Worm (Caenorhabditis elegans) whole organism, late embryonic: ENCODE results near the gene unc-71.

Source experiments
- ceh-34 ChIP-seq: sonication (generic microtip); optimal IDR thresholded peaks from 2 replicates; lab custom pipeline; 2016; ENCODE audit warnings: mild to moderate bottlenecking, missing genetic modification characterization, missing compliant biosample characterization
- fkh-10 ChIP-seq: fragments of 150-350 bp; optimal IDR thresholded peaks from 2 replicates; lab custom pipeline; 2014; ENCODE audit warnings: missing biosample characterization, missing genetic modification reagents, missing genetic modification characterization
- pqm-1 ChIP-seq: sonication (generic microtip); optimal IDR thresholded peaks from 2 replicates; lab custom pipeline; 2016; ENCODE audit warnings: missing genetic modification characterization, missing compliant biosample characterization
- unc-86 ChIP-seq: sonication (generic microtip); optimal IDR thresholded peaks from 2 replicates; lab custom pipeline; 2016; ENCODE audit warnings: missing genetic modification characterization, missing compliant biosample characterization
- ztf-16 ChIP-seq: sonication (generic microtip); optimal IDR thresholded peaks from 2 replicates; lab custom pipeline; 2017; ENCODE audit warnings: missing genetic modification characterization, missing compliant biosample characterization

DNA sequence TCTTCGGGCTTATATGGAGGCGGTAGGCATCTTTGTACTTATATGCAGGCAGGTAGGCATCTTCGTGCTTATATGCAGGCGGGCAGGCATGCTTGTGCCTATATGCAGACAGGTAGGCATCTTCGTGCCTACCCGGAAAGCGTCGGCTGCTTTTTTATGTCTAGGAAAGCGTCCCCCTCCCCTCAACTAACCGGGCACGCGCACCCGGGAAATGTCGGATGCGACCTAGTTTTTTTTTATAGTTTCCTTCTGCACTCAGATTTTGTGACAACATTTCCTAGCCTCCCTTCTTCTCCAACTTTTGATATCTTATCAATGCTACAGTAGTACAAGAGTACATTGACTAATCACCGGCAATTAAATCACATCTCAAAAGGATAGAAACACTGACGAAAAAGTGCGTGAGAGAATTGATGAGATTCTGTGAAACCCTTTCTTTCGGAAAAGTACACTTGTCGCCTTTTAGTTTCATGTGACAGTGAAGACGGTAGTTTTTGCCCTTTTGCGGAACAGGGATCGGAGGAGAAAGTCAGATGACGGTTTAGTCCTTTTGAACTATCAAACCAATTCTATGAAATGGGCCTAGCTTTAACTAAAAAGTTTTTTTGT, 42.5 kb downstream of the unc-71 start:
- TF ChIP-seq unc-86 (no peak), ceh-34 (tag; lab: Kevin White, UChicago) (no peak), fkh-10 (GFP tag; lab: Kevin White, UChicago) (no peak), pqm-1 (tag; lab: Kevin White, UChicago) (no peak), ztf-16 (tag; lab: Kevin White, UChicago) (no peak)
